Fruit fly (Drosophila melanogaster): ENCODE results near the gene dnt.

DNA sequence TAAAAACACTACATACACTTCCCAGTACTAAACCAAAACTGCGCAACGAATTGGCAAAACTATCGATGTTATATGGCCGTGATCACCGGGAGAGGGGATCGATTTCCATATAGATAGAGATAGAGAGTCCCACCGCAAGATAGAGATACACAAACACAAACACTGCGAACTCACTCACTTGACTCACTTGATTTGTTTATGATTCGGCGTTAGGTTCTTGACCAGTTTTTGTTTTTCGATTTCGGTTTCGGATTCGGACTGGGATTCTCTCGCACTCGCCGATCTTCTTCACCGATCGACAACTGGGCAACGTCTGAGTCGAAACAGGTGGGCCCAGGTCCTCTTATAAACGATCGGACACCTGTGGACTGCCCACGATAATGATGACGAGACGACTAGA lies 26.7 kb upstream of the dnt start, which contains the start of gene CG17549:
- TF ChIP-seq CG33557 (GFP tag; optimal IDR thresholded peaks at IDR 0.05): no peak
- no peak for TF ChIP-seq ttk (GFP tag; IDR thresholded peaks at IDR 0.05)
- no peak for TF ChIP-seq CG14860 (GFP tag; IDR thresholded peaks at IDR 0.05; ENCODE audit: partially characterized antibody)
- TF ChIP-seq bcd (GFP tag; optimal IDR thresholded peaks at IDR 0.05): no peak
- TF ChIP-seq CG4424 (GFP tag; optimal IDR thresholded peaks at IDR 0.05): no peak
- no peak for TF ChIP-seq CG4282 (GFP tag; optimal IDR thresholded peaks at IDR 0.05)
- no peak for TF ChIP-seq tll (GFP tag; optimal IDR thresholded peaks at IDR 0.05)
- no peak for TF ChIP-seq Doc3 (GFP tag; IDR thresholded peaks at IDR 0.05; ENCODE audit: partially characterized antibody)
- TF ChIP-seq Hr39 (optimal IDR thresholded peaks at IDR 0.05): no peak
- TF ChIP-seq sim (GFP tag; IDR thresholded peaks at IDR 0.05): no peak
- TF ChIP-seq dmrt99B (tag; optimal IDR thresholded peaks at IDR 0.05): no peak

Measured in whole organism, embryonic.